Worm (Caenorhabditis elegans): ENCODE results near the gene F59E11.5.

The F59E11.5 gene

ce11 chrV:9018871-9019270, 24.0 kb downstream of the F59E11.5 start:
- TF ChIP-seq zag-1 (tag; optimal IDR thresholded peaks at IDR 0.05) (no peak), elt-2 (tag; optimal IDR thresholded peaks at IDR 0.05) (no peak), nhr-19 (GFP tag; conservative IDR thresholded peaks at IDR 0.05) (no peak), swsn-7 (tag; optimal IDR thresholded peaks at IDR 0.05) (no peak), jun-1 (tag; optimal IDR thresholded peaks at IDR 0.05) (no peak)

ce11 chrV:9022078-9022477, 27.2 kb downstream of the F59E11.5 start, which contains the start of gene oac-41:
Gene oac-41 (minus strand): TSS chrV:9022178.
- TF ChIP-seq ztf-4 (tag; optimal IDR thresholded peaks at IDR 0.05) (no peak), ceh-82 (tag; optimal IDR thresholded peaks at IDR 0.05) (no peak), swsn-7 (tag; optimal IDR thresholded peaks at IDR 0.05) (no peak), ces-1 (GFP tag; optimal IDR thresholded peaks at IDR 0.05) (no peak), nhr-47 (tag; optimal IDR thresholded peaks at IDR 0.05) (no peak), nhr-71 (tag; optimal IDR thresholded peaks at IDR 0.05) (no peak), pax-3 (tag; optimal IDR thresholded peaks at IDR 0.05) (no peak), mdl-1 (tag; optimal IDR thresholded peaks at IDR 0.05) (no peak), pqm-1 (tag; optimal IDR thresholded peaks at IDR 0.05) (no peak), zag-1 (tag; optimal IDR thresholded peaks at IDR 0.05) (no peak), isw-1 (GFP tag; IDR thresholded peaks at IDR 0.05) (no peak), lin-15B (tag; optimal IDR thresholded peaks at IDR 0.05) (no peak), lir-3 (tag; optimal IDR thresholded peaks at IDR 0.05; ENCODE audit: poor library complexity) (no peak), lsy-2 (tag; optimal IDR thresholded peaks at IDR 0.05) (no peak), sptf-1 (tag; optimal IDR thresholded peaks at IDR 0.05) (no peak)

DNA sequence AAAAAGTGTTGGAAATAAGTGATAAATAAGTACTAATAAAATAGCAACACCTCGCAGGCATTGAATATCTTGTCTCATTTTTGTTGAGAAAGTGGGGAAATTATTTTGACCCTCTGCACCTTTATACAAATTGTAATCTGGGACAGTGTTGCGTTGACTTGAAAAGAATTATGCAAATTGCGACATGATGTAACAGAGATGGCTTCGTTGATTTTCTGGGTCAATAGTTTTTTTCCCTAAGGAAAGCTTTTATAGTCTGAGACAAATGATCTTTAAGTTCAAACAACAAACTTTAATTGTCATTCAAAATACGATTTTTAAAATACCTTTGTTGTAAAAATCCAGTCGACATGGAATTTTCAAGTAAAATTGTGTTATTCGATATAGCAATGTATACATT, 29.8 kb downstream of the F59E11.5 start, which contains the start of gene bus-1:
TSS of gene bus-1 (minus strand) at position 101 of the 400 bp plus-strand sequence.
- TF ChIP-seq egl-27 (tag; optimal IDR thresholded peaks at IDR 0.05) (no peak), C16A3.4 (tag; optimal IDR thresholded peaks at IDR 0.05) (no peak), grh-1 (GFP tag; IDR thresholded peaks at IDR 0.05) (no peak), C04F5.9 (tag; optimal IDR thresholded peaks at IDR 0.05) (no peak), jun-1 (tag; optimal IDR thresholded peaks at IDR 0.05) (no peak)

- TF ChIP-seq efl-1 (optimal IDR thresholded peaks at IDR 0.05) (no peak), efl-1 (GFP tag; optimal IDR thresholded peaks at IDR 0.05 in 1 of 2) (peak in 1 of 2 experiments; percentile 40), ama-1 (optimal IDR thresholded peaks at IDR 0.05) (no peak)
Measured at ce11 chrV:9030248-9030647, 35.3 kb downstream of the F59E11.5 start, which contains the start of gene C25E10.5. Gene C25E10.5 (plus strand): TSS chrV:9030548.

- TF ChIP-seq blmp-1 (tag; optimal IDR thresholded peaks at IDR 0.05): peak; percentile 33
- no peak for TF ChIP-seq efl-1 (optimal IDR thresholded peaks at IDR 0.05)
- TF ChIP-seq efl-1 (GFP tag; optimal IDR thresholded peaks at IDR 0.05 in 1 of 2): peak in 1 of 2 experiments; percentile 43
- no peak for TF ChIP-seq mep-1 (tag; optimal IDR thresholded peaks at IDR 0.05)
- TF ChIP-seq pax-3 (tag; optimal IDR thresholded peaks at IDR 0.05): no peak
- no peak for TF ChIP-seq fkh-10 (GFP tag; optimal IDR thresholded peaks at IDR 0.05)
- no peak for TF ChIP-seq lsy-2 (tag; optimal IDR thresholded peaks at IDR 0.05)
Measured at ce11 chrV:9033267-9033666, 38.4 kb downstream of the F59E11.5 start, which contains the start of gene C25E10.4. Gene C25E10.4 (plus strand): TSS chrV:9033567.

- TF ChIP-seq fkh-8 (tag; optimal IDR thresholded peaks at IDR 0.05) (no peak), unc-86 (tag; optimal IDR thresholded peaks at IDR 0.05) (no peak), lsy-2 (tag; optimal IDR thresholded peaks at IDR 0.05) (no peak), efl-1 (optimal IDR thresholded peaks at IDR 0.05) (no peak), efl-1 (GFP tag; optimal IDR thresholded peaks at IDR 0.05 in 1 of 2) (no peak), ceh-88 (GFP tag; IDR thresholded peaks at IDR 0.05) (no peak), zag-1 (tag; optimal IDR thresholded peaks at IDR 0.05) (no peak), mab-9 (GFP tag; IDR thresholded peaks at IDR 0.05) (no peak), egl-13 (tag; optimal IDR thresholded peaks at IDR 0.05) (no peak)
Measured at ce11 chrV:9035685-9036084, 40.8 kb downstream of the F59E11.5 start, which contains the start of gene srsx-34. Gene srsx-34 (plus strand): TSS chrV:9035985.

Data from whole organism, L1 larva.